Worm (Caenorhabditis elegans): ENCODE measurements around the gene fbxa-3.
"Not testable (repeated sequence)": the region's sequence is repeated elsewhere in the genome, so short reads cannot be mapped to it uniquely, and the experiment has no call there.

Gene fbxa-3

DNA sequence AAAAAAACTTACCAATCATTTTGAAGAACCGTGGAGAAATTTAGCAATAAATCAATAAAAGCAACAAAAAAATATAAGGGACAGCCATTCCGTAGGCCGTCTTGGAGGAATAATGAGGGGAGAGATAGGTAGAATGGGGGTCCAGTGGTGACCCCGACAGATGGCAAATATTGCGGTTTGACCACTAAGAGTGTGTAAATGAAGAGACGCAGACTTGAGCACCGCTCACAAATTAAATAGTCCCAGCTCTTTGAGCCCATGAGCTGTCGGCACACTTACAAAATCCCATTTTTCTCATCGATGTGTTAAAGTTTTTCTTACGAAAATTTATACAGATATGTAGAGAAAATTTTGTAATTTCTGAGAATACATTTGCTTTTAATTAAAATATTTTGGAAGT, at the start of gene fbxa-3:
TSS of gene fbxa-3 (minus strand) at position 101 of the 400 bp plus-strand sequence.
- TF ChIP-seq aly-2 (tag; optimal IDR thresholded peaks at IDR 0.05) (no peak), dmd-6 (GFP tag; IDR thresholded peaks at IDR 0.05) (no peak), hif-1 (tag; optimal IDR thresholded peaks at IDR 0.05) (no peak), zip-2 (tag; optimal IDR thresholded peaks at IDR 0.05) (no peak), fkh-10 (GFP tag; optimal IDR thresholded peaks at IDR 0.05) (no peak), dve-1 (tag; optimal IDR thresholded peaks at IDR 0.05; ENCODE audit: insufficient read depth) (no peak), lir-3 (tag; optimal IDR thresholded peaks at IDR 0.05) (no peak), tag-97 (GFP tag; IDR thresholded peaks at IDR 0.05) (no peak), Y5F2A.4 (GFP tag; optimal IDR thresholded peaks at IDR 0.05) (no peak), nhr-11 (tag; optimal IDR thresholded peaks at IDR 0.05) (no peak), set-16 (GFP tag; IDR thresholded peaks at IDR 0.05) (no peak), lsy-2 (tag; optimal IDR thresholded peaks at IDR 0.05) (no peak), rbr-2 (tag; optimal IDR thresholded peaks at IDR 0.05) (no peak), zfp-2 (tag; optimal IDR thresholded peaks at IDR 0.05) (no peak), cey-2 (tag; optimal IDR thresholded peaks at IDR 0.05; ENCODE audit: borderline replicate concordance, insufficient read depth) (no peak), ceh-20 (GFP tag; IDR thresholded peaks at IDR 0.05) (no peak), ama-1 (optimal IDR thresholded peaks at IDR 0.05) (no peak), F37D6.2 (tag; optimal IDR thresholded peaks at IDR 0.05) (no peak), nhr-111 (GFP tag; optimal IDR thresholded peaks at IDR 0.05) (no peak), ceh-32 (tag; optimal IDR thresholded peaks at IDR 0.05; ENCODE audit: poor library complexity) (no peak)

DNA sequence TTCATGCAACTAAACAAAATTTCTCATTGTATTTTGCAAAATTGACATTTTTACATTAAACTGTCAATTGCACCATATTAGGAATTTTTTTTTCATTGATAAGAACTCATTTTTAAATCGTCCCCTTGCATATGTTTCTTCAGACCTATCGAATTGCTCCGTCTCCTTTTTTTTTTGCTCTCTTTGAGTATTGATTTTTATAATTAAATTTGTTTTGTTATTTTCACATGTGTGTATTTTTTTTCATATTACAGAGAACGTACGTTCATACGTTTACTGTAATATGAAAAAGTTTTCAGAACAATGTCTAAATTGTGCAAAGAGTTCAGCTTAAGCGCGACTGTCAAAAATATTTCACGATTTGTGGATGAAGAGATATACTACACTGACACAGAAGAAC, 48.4 kb upstream of the fbxa-3 start, which contains the start of gene math-14:
TSS of gene math-14 (plus strand) at position 301 of the 400 bp plus-strand sequence.
- TF ChIP-seq daf-8 (GFP tag; IDR thresholded peaks at IDR 0.05), result no peak
- TF ChIP-seq daf-16 (GFP tag; optimal IDR thresholded peaks at IDR 0.05), result no peak
- peak; percentile 24 for TF ChIP-seq daf-16 (tag; optimal IDR thresholded peaks at IDR 0.05)

DNA sequence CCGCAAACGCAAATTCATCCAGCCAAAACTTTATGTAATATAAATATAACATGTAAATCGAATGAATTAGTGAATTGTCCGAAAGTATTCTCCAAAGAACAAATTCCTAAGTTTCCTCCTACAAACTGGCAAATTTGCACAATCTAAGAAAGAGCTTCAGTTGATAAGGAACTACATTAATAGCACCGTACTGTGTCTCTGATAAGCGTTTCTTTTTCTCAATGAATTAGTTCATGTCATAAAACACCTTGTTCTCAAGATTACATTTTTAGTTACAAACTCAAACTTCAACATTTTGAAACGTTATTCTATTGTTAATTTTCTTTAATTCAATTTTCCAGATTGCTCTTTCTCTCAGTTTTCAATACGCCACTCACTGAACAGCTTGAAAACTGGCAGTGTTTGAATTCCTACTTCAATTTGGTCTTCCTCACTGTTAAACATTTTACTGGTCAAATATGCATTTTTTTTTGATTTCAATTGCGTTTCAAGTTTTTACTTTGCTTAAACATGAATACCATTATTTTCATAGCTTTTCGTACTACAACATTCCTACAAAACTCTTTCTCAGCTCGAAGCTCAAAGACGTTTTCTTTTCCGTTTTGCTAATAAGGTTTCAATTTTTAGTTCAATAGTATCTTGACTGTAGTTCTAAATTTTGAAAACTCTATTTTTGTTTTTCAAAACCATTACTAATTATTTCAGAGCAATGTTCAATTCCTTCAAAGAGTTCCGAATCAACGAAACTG, 45.2 kb upstream of the fbxa-3 start, which contains the start of gene math-15:
TSS of gene math-15 (plus strand) at position 699 of the 749 bp plus-strand sequence.
- TF ChIP-seq mxl-3 (GFP tag; optimal IDR thresholded peaks at IDR 0.05) (no peak), pqm-1 (tag; optimal IDR thresholded peaks at IDR 0.05) (peak; percentile 72), nhr-28 (tag; optimal IDR thresholded peaks at IDR 0.05) (peak; percentile 53)

DNA sequence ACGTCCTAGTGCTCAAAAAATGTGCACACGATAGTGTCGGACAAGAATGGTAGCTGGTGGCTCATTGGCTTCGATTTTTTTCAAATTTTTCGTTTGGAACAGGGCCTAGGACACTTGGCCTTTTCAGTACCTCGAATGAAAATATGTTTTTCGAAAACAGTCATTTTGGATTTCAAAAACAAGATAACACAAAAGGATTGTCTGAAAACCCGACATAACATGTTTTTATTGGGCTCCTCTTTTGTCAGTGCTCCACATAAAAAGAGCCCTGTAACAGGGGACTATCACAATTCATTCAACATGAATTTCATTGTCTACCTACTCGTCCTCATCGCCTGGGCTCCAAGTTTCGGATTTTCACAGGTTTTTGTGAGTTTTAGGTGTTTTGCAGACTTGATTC, 43.6 kb upstream of the fbxa-3 start, which contains the start of gene C16C4.17:
TSS of gene C16C4.17 (plus strand) at position 301 of the 400 bp plus-strand sequence.
- TF ChIP-seq ZK546.5 (tag; optimal IDR thresholded peaks at IDR 0.05) (no peak), cey-2 (tag; optimal IDR thresholded peaks at IDR 0.05; ENCODE audit: borderline replicate concordance, insufficient read depth) (no peak), dmd-6 (GFP tag; IDR thresholded peaks at IDR 0.05) (no peak), gei-8 (GFP tag; optimal IDR thresholded peaks at IDR 0.05) (no peak), nhr-42 (GFP tag; IDR thresholded peaks at IDR 0.05) (no peak)

DNA sequence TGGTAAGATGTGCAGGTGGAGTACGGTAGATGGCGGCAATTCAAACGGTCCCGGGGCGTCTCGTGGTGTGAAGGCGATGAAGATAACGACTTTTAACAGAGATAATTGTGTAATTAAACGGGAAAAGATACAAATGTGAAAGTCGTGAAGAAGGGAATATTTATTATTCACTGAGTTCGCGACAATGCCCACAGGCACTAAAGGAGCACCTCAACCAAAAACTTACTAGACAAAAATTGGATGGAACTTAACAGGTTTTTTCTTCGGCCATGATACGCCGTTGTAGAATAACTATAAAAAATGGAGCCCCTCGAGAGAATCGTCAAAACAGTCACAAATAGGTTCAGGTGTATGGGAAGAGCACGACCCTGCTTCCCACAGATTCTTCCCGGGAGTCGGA, 41.7 kb upstream of the fbxa-3 start, which contains the start of gene fbxb-98:
TSS of gene fbxb-98 (plus strand) at position 301 of the 400 bp plus-strand sequence.
- not testable (repeated sequence) for TF ChIP-seq hlh-11 (tag; optimal IDR thresholded peaks at IDR 0.05); mes-2 (tag; optimal IDR thresholded peaks at IDR 0.05; ENCODE audit: poor library complexity, severe bottlenecking); lin-15B (tag; optimal IDR thresholded peaks at IDR 0.05)

Data from whole organism, L4 larva.